Worm (Caenorhabditis elegans) whole organism, young adult: Measurements from ENCODE around the gene Y47D7A.18.

ENCODE experiments used
- B0019.2 ChIP-seq: fragments of 200-800 bp; sonication (Bioruptor generic); conservative IDR thresholded peaks from 2 replicates; pipeline ENCODE4 v1.3.6; 2022; ENCODE audit warnings: missing genetic modification reagents, missing genetic modification characterization, missing compliant biosample characterization
- C17E4.6 ChIP-seq: fragments of 200-800 bp; sonication (Bioruptor generic); IDR thresholded peaks from 2 replicates; pipeline ENCODE4 v1.3.6; 2022; ENCODE audit warnings: missing genetic modification reagents, missing genetic modification characterization, missing compliant biosample characterization
- F22D6.2 ChIP-seq: sonication (generic microtip); optimal IDR thresholded peaks from 2 replicates; lab custom pipeline; 2016; ENCODE audit warnings: mild to moderate bottlenecking, missing genetic modification characterization, missing compliant biosample characterization
- F37B4.10 ChIP-seq: fragments of 200-800 bp; sonication (Bioruptor generic); IDR thresholded peaks from 2 replicates; pipeline ENCODE4 v1.3.6; 2022; ENCODE audit warnings: missing genetic modification characterization, missing compliant biosample characterization
- K11D2.4 ChIP-seq: fragments of 200-800 bp; sonication (Bioruptor generic); IDR thresholded peaks from 2 replicates; pipeline ENCODE4 v1.3.6; 2022; ENCODE audit warnings: missing genetic modification reagents, missing genetic modification characterization, missing compliant biosample characterization
- ama-1 ChIP-seq, 3 experiments: fragments of 150-350 bp in 1 of 3; sonication (generic microtip) in 2 of 3; optimal IDR thresholded peaks; 2 replicates each; lab custom pipeline; 2014 to 2018; ENCODE audit warnings: missing biosample characterization in 2 of 3, missing genetic modification characterization in 2 of 3, missing genetic modification reagents in 2 of 3
- aptf-3 ChIP-seq: fragments of 200-800 bp; sonication (Bioruptor generic); IDR thresholded peaks from 2 replicates; pipeline ENCODE4 v1.3.6; 2022; ENCODE audit warnings: missing genetic modification characterization, missing compliant biosample characterization
- ceh-40 ChIP-seq: fragments of 200-800 bp; sonication (Bioruptor generic); IDR thresholded peaks from 2 replicates; pipeline ENCODE4 v1.3.6; 2022; ENCODE audit warnings: missing genetic modification characterization, missing compliant biosample characterization
- nhr-90 ChIP-seq: sonication (generic microtip); optimal IDR thresholded peaks from 2 replicates; lab custom pipeline; 2016; ENCODE audit warnings: missing genotype, mild to moderate bottlenecking, missing genetic modification characterization, missing compliant biosample characterization
- sptf-2 ChIP-seq: fragments of 200-800 bp; sonication (Bioruptor generic); optimal IDR thresholded peaks from 2 replicates; lab custom pipeline; 2018; ENCODE audit warnings: mild to moderate bottlenecking, missing genetic modification characterization, missing compliant biosample characterization

ce11 chrV:4416710-4417109 is at the start of gene Y47D7A.18:
- TF ChIP-seq C17E4.6 (no peak), aptf-3 (GFP tag; lab: Robert Waterston, UW) (no peak), sptf-2 (no peak), F37B4.10 (no peak), K11D2.4 (GFP tag; lab: Robert Waterston, UW) (no peak), F22D6.2 (no peak), nhr-90 (tag; lab: Kevin White, UChicago) (no peak), ama-1 (optimal IDR thresholded peaks at IDR 0.05; lab: Kevin White, UChicago) (no peak), ama-1 (GFP tag; optimal IDR thresholded peaks at IDR 0.05; lab: Kevin White, UChicago) (no peak), ceh-40 (GFP tag; lab: Robert Waterston, UW) (no peak), B0019.2 (GFP tag; lab: Robert Waterston, UW) (no peak)
